Worm (Caenorhabditis elegans) whole organism, midembryonic: ENCODE measurements around the gene F25B4.7.

Source experiments
- cog-1 ChIP-seq: sonication (generic microtip); optimal IDR thresholded peaks from 2 replicates; lab custom pipeline; 2016; ENCODE audit warnings: missing genetic modification characterization, missing compliant biosample characterization
- flt-1 ChIP-seq: fragments of 200-800 bp; sonication (Bioruptor generic); IDR thresholded peaks from 2 replicates; pipeline ENCODE4 v1.3.6; 2022; ENCODE audit warnings: missing genetic modification characterization, missing compliant biosample characterization
- klf-2 ChIP-seq: fragments of 200-800 bp; sonication (Bioruptor generic); conservative IDR thresholded peaks from 2 replicates; pipeline ENCODE4 v1.3.6; 2022; ENCODE audit warnings: missing genetic modification reagents, missing genetic modification characterization, missing compliant biosample characterization
- ref-1 ChIP-seq: fragments of 200-800 bp; sonication (Bioruptor generic); conservative IDR thresholded peaks from 2 replicates; pipeline ENCODE4 v1.3.6; 2022; ENCODE audit warnings: missing genetic modification reagents, missing genetic modification characterization, missing compliant biosample characterization

- TF ChIP-seq cog-1: no peak
- no peak for TF ChIP-seq flt-1
- no peak for TF ChIP-seq ref-1
- TF ChIP-seq klf-2 (GFP tag; lab: Robert Waterston, UW): no peak
Observed at ce11 chrV:5676011-5676410, 11.0 kb downstream of the F25B4.7 start, which contains the start of gene pqn-13.
